Worm (Caenorhabditis elegans): ENCODE measurements around the gene dars-1.

The dars-1 gene

DNA sequence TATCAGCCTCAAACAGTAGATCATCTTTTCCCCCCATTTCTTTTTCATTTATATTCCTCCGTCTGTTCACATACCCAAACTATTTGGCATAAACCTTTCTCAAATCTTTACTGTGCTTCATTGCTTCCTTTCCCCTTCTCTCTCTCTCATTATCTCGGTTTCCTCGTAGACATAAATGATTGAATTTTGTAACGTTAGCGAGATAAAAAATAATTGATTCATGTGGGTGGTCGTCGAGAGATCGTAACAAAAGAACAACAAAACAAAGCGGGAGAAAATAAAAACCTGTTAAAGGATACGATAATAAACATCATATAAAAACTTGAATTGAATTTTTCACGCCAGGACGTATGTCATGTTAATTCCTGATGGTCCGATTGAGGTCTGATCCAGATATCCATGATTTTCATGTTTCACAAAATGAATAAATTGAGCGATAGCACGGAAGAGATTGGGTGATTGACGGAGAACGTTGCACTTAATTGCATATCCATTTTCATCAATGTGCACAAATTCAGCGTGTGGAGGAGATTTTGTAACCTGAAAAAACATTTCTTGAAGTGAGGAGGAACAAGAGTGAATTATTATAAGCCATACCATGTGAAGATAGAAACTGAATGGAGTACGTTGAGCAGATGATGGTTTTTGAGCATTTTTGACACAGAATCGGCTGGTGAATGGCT, 28.1 kb downstream of the dars-1 start (continued):
- TF ChIP-seq lsy-27 (tag; optimal IDR thresholded peaks at IDR 0.05; ENCODE audit: borderline replicate concordance, insufficient read depth) (no peak), repo-1 (tag; optimal IDR thresholded peaks at IDR 0.05) (peak; percentile 37), Y53G8AR.9 (GFP tag; conservative IDR thresholded peaks at IDR 0.05) (no peak; the same call in 1 of the 2 replicates), lsl-1 (GFP tag; optimal IDR thresholded peaks at IDR 0.05) (peak; percentile 1), chd-7 (tag; optimal IDR thresholded peaks at IDR 0.05) (no peak), ama-1 (optimal IDR thresholded peaks at IDR 0.05) (no peak), ama-1 (GFP tag; optimal IDR thresholded peaks at IDR 0.05) (peak in 1 of 2 experiments; percentile 16), nfya-2 (GFP tag; IDR thresholded peaks at IDR 0.05) (no peak), hmg-1.2 (GFP tag; IDR thresholded peaks at IDR 0.05) (no peak), ztf-3 (GFP tag; optimal IDR thresholded peaks at IDR 0.05) (no peak), snpc-4 (GFP tag; optimal IDR thresholded peaks at IDR 0.05) (no peak), snpc-4 (tag; optimal IDR thresholded peaks at IDR 0.05) (peak in 1 of 4 experiments; percentile 40), lin-35 (GFP tag; optimal IDR thresholded peaks at IDR 0.05) (no peak), Y79H2A.3 (GFP tag; conservative IDR thresholded peaks at IDR 0.05) (no peak), nhr-90 (tag; optimal IDR thresholded peaks at IDR 0.05) (no peak), aptf-2 (GFP tag; conservative IDR thresholded peaks at IDR 0.05) (no peak), lin-54 (GFP tag; optimal IDR thresholded peaks at IDR 0.05) (peak; percentile 48), mel-28 (tag; optimal IDR thresholded peaks at IDR 0.05; ENCODE audit: borderline replicate concordance) (peak; percentile 52), somi-1 (GFP tag; optimal IDR thresholded peaks at IDR 0.05) (no peak), F55B11.4 (tag; optimal IDR thresholded peaks at IDR 0.05; ENCODE audit: borderline replicate concordance, insufficient read depth) (no peak), F57A8.1 (GFP tag; optimal IDR thresholded peaks at IDR 0.05) (no peak), F23B12.7 (tag; optimal IDR thresholded peaks at IDR 0.05; ENCODE audit: insufficient read depth) (no peak), sptf-2 (GFP tag; optimal IDR thresholded peaks at IDR 0.05) (no peak), nhr-80 (tag; optimal IDR thresholded peaks at IDR 0.05) (no peak), hrde-1 (tag; optimal IDR thresholded peaks at IDR 0.05; ENCODE audit: borderline replicate concordance) (peak; percentile 73), F49E8.2 (tag; optimal IDR thresholded peaks at IDR 0.05; ENCODE audit: insufficient read depth) (peak; percentile 58), F10E7.11 (tag; optimal IDR thresholded peaks at IDR 0.05) (no peak), unc-62 (GFP tag; optimal IDR thresholded peaks at IDR 0.05) (no peak), madf-3 (GFP tag; IDR thresholded peaks at IDR 0.05) (no peak), ceh-58 (GFP tag; IDR thresholded peaks at IDR 0.05) (no peak), tlf-1 (GFP tag; optimal IDR thresholded peaks at IDR 0.05) (peak; percentile 30), rec-8 (tag; optimal IDR thresholded peaks at IDR 0.05) (no peak), C06A6.2 (GFP tag; conservative IDR thresholded peaks at IDR 0.05) (no peak), him-1 (tag; optimal IDR thresholded peaks at IDR 0.05) (peak; percentile 33), snpc-1.1 (tag; optimal IDR thresholded peaks at IDR 0.05; ENCODE audit: insufficient read depth) (peak; percentile 33), nfya-1 (tag; optimal IDR thresholded peaks at IDR 0.05; ENCODE audit: borderline replicate concordance, insufficient read depth) (no peak), ceh-79 (tag; optimal IDR thresholded peaks at IDR 0.05) (no peak), C17E4.6 (GFP tag; IDR thresholded peaks at IDR 0.05) (no peak), unc-130 (GFP tag; optimal IDR thresholded peaks at IDR 0.05) (peak; percentile 27), T26A5.8 (tag; optimal IDR thresholded peaks at IDR 0.05) (no peak), fkh-3 (tag; optimal IDR thresholded peaks at IDR 0.05) (peak; percentile 60), nhr-179 (tag; optimal IDR thresholded peaks at IDR 0.05) (no peak), F33H1.4 (GFP tag; IDR thresholded peaks at IDR 0.05) (no peak), Y95B8A.8 (GFP tag; IDR thresholded peaks at IDR 0.05) (peak; percentile 75), ztf-22 (GFP tag; optimal IDR thresholded peaks at IDR 0.05) (no peak), B0336.3 (GFP tag; IDR thresholded peaks at IDR 0.05) (peak; percentile 89), attf-3 (GFP tag; conservative IDR thresholded peaks at IDR 0.05) (no peak)

Measured in whole organism, young adult.